Worm (Caenorhabditis elegans) whole organism, L4/young adult: ENCODE measurements around the gene Y49F6C.6.

ENCODE experiments used
- dao-5 ChIP-seq: sonication (generic microtip); optimal IDR thresholded peaks from 2 replicates; lab custom pipeline; 2016; ENCODE audit warnings: missing genotype, missing genetic modification characterization, moderate library complexity, missing compliant biosample characterization
- him-1 ChIP-seq: sonication (generic microtip); optimal IDR thresholded peaks from 2 replicates; lab custom pipeline; 2016; ENCODE audit warnings: missing genotype, missing genetic modification reagents, missing genetic modification characterization, missing compliant biosample characterization

- no peak for TF ChIP-seq him-1 (tag; lab: Kevin White, UChicago)
- TF ChIP-seq dao-5 (tag; lab: Kevin White, UChicago) = no peak
Measured at ce11 chrII:3367100-3367499, at the start of gene Y49F6C.6.
